Worm (Caenorhabditis elegans): ENCODE measurements around the gene Y26E6A.2.

The Y26E6A.2 gene

ce11 chrX:13950620-13951152, 36.5 kb upstream of the Y26E6A.2 start (continued):
- TF ChIP-seq lin-54 (GFP tag; optimal IDR thresholded peaks at IDR 0.05) = no peak
- TF ChIP-seq mes-4 (tag; optimal IDR thresholded peaks at IDR 0.05) = no peak
- peak; percentile 58; the same call in 1 of the 2 replicates for TF ChIP-seq B0336.3 (GFP tag; IDR thresholded peaks at IDR 0.05)
- TF ChIP-seq Y53G8AR.9 (GFP tag; conservative IDR thresholded peaks at IDR 0.05) = no peak
- peak; percentile 77 for TF ChIP-seq zfh-2 (GFP tag; conservative IDR thresholded peaks at IDR 0.05)

ce11 chrX:13948810-13949209, 34.6 kb upstream of the Y26E6A.2 start, which contains the start of gene alg-1:
alg-1 (plus strand) TSS chrX:13949110.
- TF ChIP-seq ccch-3 (GFP tag; optimal IDR thresholded peaks at IDR 0.05) (no peak), ztf-26 (tag; optimal IDR thresholded peaks at IDR 0.05) (no peak), ztf-18 (tag; optimal IDR thresholded peaks at IDR 0.05) (no peak)

DNA sequence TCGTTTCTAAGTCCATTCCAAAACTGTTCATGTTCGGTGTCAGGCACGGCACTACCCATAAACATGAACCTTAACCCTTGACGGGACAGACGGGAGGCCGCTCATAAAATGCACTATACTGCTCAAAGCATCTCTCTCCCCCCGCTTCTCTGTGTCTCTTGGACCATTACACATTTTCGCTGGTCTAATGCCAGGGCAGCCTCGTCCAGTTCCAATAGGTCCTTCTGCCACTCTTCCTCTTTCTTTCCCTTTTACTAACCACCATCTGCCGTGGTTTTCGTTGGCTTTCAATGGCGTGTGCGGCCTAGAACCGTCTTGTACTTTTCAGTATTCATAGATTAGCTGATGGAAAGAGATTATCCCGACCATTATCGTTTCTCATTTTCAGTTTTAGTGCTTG, 34.0 kb upstream of the Y26E6A.2 start:
- no peak for TF ChIP-seq T26A5.8 (tag; optimal IDR thresholded peaks at IDR 0.05)
- no peak for TF ChIP-seq egrh-3 (GFP tag; IDR thresholded peaks at IDR 0.05)
- no peak for TF ChIP-seq akir-1 (GFP tag; optimal IDR thresholded peaks at IDR 0.05)
- TF ChIP-seq bed-1 (GFP tag; IDR thresholded peaks at IDR 0.05) = no peak
- TF ChIP-seq snpc-4 (GFP tag; optimal IDR thresholded peaks at IDR 0.05) = no peak
- TF ChIP-seq snpc-4 (tag; optimal IDR thresholded peaks at IDR 0.05) = no peak
- TF ChIP-seq C17E4.6 (GFP tag; IDR thresholded peaks at IDR 0.05) = no peak
- no peak for TF ChIP-seq rcor-1 (GFP tag; IDR thresholded peaks at IDR 0.05)
- TF ChIP-seq sptf-2 (GFP tag; optimal IDR thresholded peaks at IDR 0.05) = no peak
- TF ChIP-seq pbrm-1 (GFP tag; IDR thresholded peaks at IDR 0.05) = 0 out of 2 replicates have a peak, but pooled peaks have one; percentile 17
- no peak for TF ChIP-seq ztf-3 (GFP tag; optimal IDR thresholded peaks at IDR 0.05)
- TF ChIP-seq Y53G8AR.9 (GFP tag; conservative IDR thresholded peaks at IDR 0.05) = no peak
- no peak for TF ChIP-seq die-1 (tag; optimal IDR thresholded peaks at IDR 0.05)
- no peak for TF ChIP-seq F39B2.1 (GFP tag; IDR thresholded peaks at IDR 0.05)
- no peak for TF ChIP-seq hrde-1 (tag; optimal IDR thresholded peaks at IDR 0.05; ENCODE audit: borderline replicate concordance)
- no peak for TF ChIP-seq ztf-28 (GFP tag; IDR thresholded peaks at IDR 0.05)
- TF ChIP-seq lag-1 (GFP tag; IDR thresholded peaks at IDR 0.05) = 0 out of 2 replicates have a peak, but pooled peaks have one; percentile 33
- TF ChIP-seq ceh-58 (GFP tag; IDR thresholded peaks at IDR 0.05) = no peak
- no peak for TF ChIP-seq D2030.7 (GFP tag; IDR thresholded peaks at IDR 0.05)
- TF ChIP-seq hmg-1.2 (GFP tag; IDR thresholded peaks at IDR 0.05) = peak; percentile 9; the same call in 1 of the 2 replicates
- no peak for TF ChIP-seq xnd-1 (tag; optimal IDR thresholded peaks at IDR 0.05)
- TF ChIP-seq ztf-26 (tag; optimal IDR thresholded peaks at IDR 0.05) = no peak
- no peak for TF ChIP-seq nfya-1 (tag; optimal IDR thresholded peaks at IDR 0.05; ENCODE audit: borderline replicate concordance, insufficient read depth)
- no peak for TF ChIP-seq hlh-26 (GFP tag; conservative IDR thresholded peaks at IDR 0.05)

- TF ChIP-seq Y56A3A.18 (GFP tag; IDR thresholded peaks at IDR 0.05) (0 out of 2 replicates have a peak, but pooled peaks have one; percentile 31), pbrm-1 (GFP tag; IDR thresholded peaks at IDR 0.05) (peak; percentile 55), efl-1 (GFP tag; optimal IDR thresholded peaks at IDR 0.05) (no peak), rpc-1 (optimal IDR thresholded peaks at IDR 0.05) (no peak), rpc-1 (tag; optimal IDR thresholded peaks at IDR 0.05) (peak; percentile 12), T26A5.8 (tag; optimal IDR thresholded peaks at IDR 0.05) (no peak), nhr-90 (tag; optimal IDR thresholded peaks at IDR 0.05) (no peak), attf-6 (GFP tag; IDR thresholded peaks at IDR 0.05) (peak; percentile 37; the same call in 1 of the 2 replicates), ceh-91 (GFP tag; IDR thresholded peaks at IDR 0.05) (no peak), snpc-3.4 (tag; optimal IDR thresholded peaks at IDR 0.05) (peak; percentile 50), snpc-1.1 (tag; optimal IDR thresholded peaks at IDR 0.05; ENCODE audit: insufficient read depth) (peak; percentile 64), nhr-80 (tag; optimal IDR thresholded peaks at IDR 0.05) (peak; percentile 72), ccch-3 (GFP tag; optimal IDR thresholded peaks at IDR 0.05) (no peak), nhr-120 (GFP tag; IDR thresholded peaks at IDR 0.05) (no peak), mcd-1 (GFP tag; IDR thresholded peaks at IDR 0.05) (no peak), mel-28 (tag; optimal IDR thresholded peaks at IDR 0.05; ENCODE audit: borderline replicate concordance) (no peak)
Measured at ce11 chrX:13946693-13947583, 32.7 kb upstream of the Y26E6A.2 start.

Measured in whole organism, young adult.